Fruit fly (Drosophila melanogaster): ENCODE results near the gene Scsalpha1.
A peak's percentile ranks its signal among the peaks of the same experiment; 100 is the strongest.

The Scsalpha1 gene

dm6 chr3L:3806330-3806729, 7.7 kb upstream of the Scsalpha1 start, which contains the start of the genes CG32264, ntc and IntS10 (continued):
- TF ChIP-seq CG12071 (GFP tag; optimal IDR thresholded peaks at IDR 0.05): no peak
- TF ChIP-seq CG2120 (GFP tag; optimal IDR thresholded peaks at IDR 0.05): peak; percentile 90
- no peak for TF ChIP-seq Dip2 (GFP tag; IDR thresholded peaks at IDR 0.05)
- peak; percentile 59 for TF ChIP-seq Atf3 (GFP tag; optimal IDR thresholded peaks at IDR 0.05)
- TF ChIP-seq tio (GFP tag; optimal IDR thresholded peaks at IDR 0.05): no peak
- peak; percentile 32 for TF ChIP-seq tup (GFP tag; optimal IDR thresholded peaks at IDR 0.05)
- TF ChIP-seq B-H1 (GFP tag; IDR thresholded peaks at IDR 0.05): no peak
- TF ChIP-seq dimm (GFP tag; IDR thresholded peaks at IDR 0.05): no peak
- no peak for TF ChIP-seq Hr78 (GFP tag; optimal IDR thresholded peaks at IDR 0.05)
- peak; percentile 68 for TF ChIP-seq CG14710 (tag; optimal IDR thresholded peaks at IDR 0.05)
- TF ChIP-seq Abd-B (GFP tag; optimal IDR thresholded peaks at IDR 0.05): no peak
- peak; percentile 54 for TF ChIP-seq ERR (GFP tag; optimal IDR thresholded peaks at IDR 0.05)
- peak; percentile 87 for TF ChIP-seq shn (GFP tag; optimal IDR thresholded peaks at IDR 0.05)
- TF ChIP-seq pita (GFP tag; optimal IDR thresholded peaks at IDR 0.05): no peak
- TF ChIP-seq Pdp1 (GFP tag; optimal IDR thresholded peaks at IDR 0.05): peak; percentile 76
- peak; percentile 49 for TF ChIP-seq Mes4 (GFP tag; optimal IDR thresholded peaks at IDR 0.05)
- TF ChIP-seq hkb (optimal IDR thresholded peaks at IDR 0.05): peak; percentile 67
- no peak for TF ChIP-seq hkb (GFP tag; IDR thresholded peaks at IDR 0.05)
- TF ChIP-seq dpn (GFP tag; optimal IDR thresholded peaks at IDR 0.05): peak; percentile 81 to 82
- peak; percentile 22 for TF ChIP-seq NC2α (GFP tag; optimal IDR thresholded peaks at IDR 0.05)
- peak; percentile 91 for TF ChIP-seq CHES-1-like (GFP tag; optimal IDR thresholded peaks at IDR 0.05)
- no peak for TF ChIP-seq zen2 (GFP tag; IDR thresholded peaks at IDR 0.05; ENCODE audit: partially characterized antibody)
- peak; percentile 94 for TF ChIP-seq row (GFP tag; IDR thresholded peaks at IDR 0.05)
- no peak for TF ChIP-seq CG2889 (GFP tag; IDR thresholded peaks at IDR 0.05)
- no peak for TF ChIP-seq Gug (GFP tag; IDR thresholded peaks at IDR 0.05)
- TF ChIP-seq CG7839 (tag; optimal IDR thresholded peaks at IDR 0.05): peak; percentile 68
- peak; percentile 59 for TF ChIP-seq fd3F (GFP tag; optimal IDR thresholded peaks at IDR 0.05)
- peak; percentile 33 for TF ChIP-seq CG10462 (GFP tag; optimal IDR thresholded peaks at IDR 0.05)
- TF ChIP-seq sr (GFP tag; IDR thresholded peaks at IDR 0.05): no peak
- no peak for TF ChIP-seq CG6854 (GFP tag; optimal IDR thresholded peaks at IDR 0.05)
- no peak for TF ChIP-seq gcm (GFP tag; optimal IDR thresholded peaks at IDR 0.05)
- peak; percentile 10 for TF ChIP-seq CG17912 (GFP tag; optimal IDR thresholded peaks at IDR 0.05)
- TF ChIP-seq trem (tag; optimal IDR thresholded peaks at IDR 0.05): peak; percentile 43
- no peak for TF ChIP-seq Jarid2 (GFP tag; optimal IDR thresholded peaks at IDR 0.05)
- no peak for TF ChIP-seq E2f1 (GFP tag; IDR thresholded peaks at IDR 0.05)
- no peak for TF ChIP-seq CG16779 (GFP tag; IDR thresholded peaks at IDR 0.05)
- peak; percentile 82 for TF ChIP-seq Side (GFP tag; optimal IDR thresholded peaks at IDR 0.05)
- TF ChIP-seq CG11247 (GFP tag; IDR thresholded peaks at IDR 0.05): no peak; the same call in 1 of the 2 replicates
- TF ChIP-seq cad (GFP tag; optimal IDR thresholded peaks at IDR 0.05): no peak
- TF ChIP-seq sqz (GFP tag; optimal IDR thresholded peaks at IDR 0.05): no peak
- no peak for TF ChIP-seq hth (optimal IDR thresholded peaks at IDR 0.05)
- TF ChIP-seq h (optimal IDR thresholded peaks at IDR 0.05): no peak
- TF ChIP-seq CG3281 (GFP tag; optimal IDR thresholded peaks at IDR 0.05): peak; percentile 65
- TF ChIP-seq CG13624 (GFP tag; optimal IDR thresholded peaks at IDR 0.05): peak; percentile 89
- 0 out of 2 replicates have a peak, but pooled peaks have one; percentile 20 for TF ChIP-seq Oaz (GFP tag; IDR thresholded peaks at IDR 0.05)
- TF ChIP-seq prd (optimal IDR thresholded peaks at IDR 0.05): no peak
- peak; percentile 67 for TF ChIP-seq prd (GFP tag; IDR thresholded peaks at IDR 0.05)
- TF ChIP-seq insv (GFP tag; optimal IDR thresholded peaks at IDR 0.05): peak in 1 of 2 experiments; percentile 54
- TF ChIP-seq CG8944 (GFP tag; optimal IDR thresholded peaks at IDR 0.05): peak; percentile 79
- peak; percentile 65 for TF ChIP-seq zen (tag; optimal IDR thresholded peaks at IDR 0.05)
- TF ChIP-seq sens (GFP tag): peak; percentile 95
- 0 out of 3 replicates have a peak, but pooled peaks have one; percentile 19 for TF ChIP-seq CG17361 (GFP tag; IDR thresholded peaks at IDR 0.05)
- peak; percentile 75 for TF ChIP-seq BEAF-32 (GFP tag; optimal IDR thresholded peaks at IDR 0.05)

All from whole organism, embryonic.